Worm (Caenorhabditis elegans) whole organism, L4 larva: ENCODE results near the gene mmad-1.

Experiments used
- ceh-44 ChIP-seq: fragments of 200-800 bp; sonication (Bioruptor generic); IDR thresholded peaks from 2 replicates; pipeline ENCODE4 v1.3.6; 2022; ENCODE audit warnings: missing genetic modification reagents, missing genetic modification characterization, missing compliant biosample characterization
- fos-1 ChIP-seq: fragments of 150-350 bp; optimal IDR thresholded peaks from 2 replicates; lab custom pipeline; 2014; ENCODE audit warnings: missing biosample characterization, missing genetic modification characterization
- mdl-1 ChIP-seq, 2 experiments: fragments of 150-350 bp in 1 of 2; sonication (generic microtip) in 1 of 2; optimal IDR thresholded peaks; 2 replicates each; lab custom pipeline; 2014 to 2017; ENCODE audit warnings: missing biosample characterization in 2 of 2, missing genetic modification characterization in 2 of 2
- mep-1 ChIP-seq: fragments of 150-350 bp; sonication (generic microtip); optimal IDR thresholded peaks from 3 replicates; lab custom pipeline; 2014; ENCODE audit warnings: missing biosample characterization, missing genetic modification characterization
- nhr-11 ChIP-seq: fragments of 150-350 bp; optimal IDR thresholded peaks from 2 replicates; lab custom pipeline; 2014; ENCODE audit warnings: missing biosample characterization, missing genetic modification characterization
- nhr-111 ChIP-seq: fragments of 200-800 bp; sonication (Bioruptor generic); optimal IDR thresholded peaks from 2 replicates; lab custom pipeline; 2018; ENCODE audit warnings: mild to moderate bottlenecking, missing genetic modification characterization, missing compliant biosample characterization
- tag-97 ChIP-seq: fragments of 200-800 bp; sonication (Bioruptor generic); IDR thresholded peaks from 2 replicates; pipeline ENCODE4 v1.3.6; 2022; ENCODE audit warnings: missing genetic modification characterization, missing compliant biosample characterization
- unc-39 ChIP-seq: sonication (generic microtip); optimal IDR thresholded peaks from 2 replicates; lab custom pipeline; 2017; ENCODE audit warnings: missing biosample characterization, missing genetic modification characterization
- unc-62 ChIP-seq, 3 experiments: fragments of 150-350 bp in 1 of 3; sonication (generic microtip); optimal IDR thresholded peaks in 2 of 3; peaks in 1 of 3; 1 replicate in 1 of 3; 2 replicates in 2 of 3; lab custom pipeline; 2014 to 2017; ENCODE audit warnings: missing biosample characterization in 3 of 3, missing genetic modification characterization in 3 of 3, missing genetic modification reagents in 3 of 3, missing genotype in 1 of 3
- zfp-2 ChIP-seq: sonication (generic microtip); optimal IDR thresholded peaks from 2 replicates; lab custom pipeline; 2016; ENCODE audit warnings: mild to moderate bottlenecking, missing genetic modification characterization, missing compliant biosample characterization
- zip-11 ChIP-seq: fragments of 200-800 bp; sonication (Bioruptor generic); IDR thresholded peaks from 2 replicates; pipeline ENCODE4 v1.3.6; 2022; ENCODE audit warnings: missing genetic modification characterization, missing compliant biosample characterization
- ztf-11 ChIP-seq: fragments of 150-350 bp; optimal IDR thresholded peaks from 2 replicates; lab custom pipeline; 2014; ENCODE audit warnings: missing biosample characterization, missing genetic modification characterization

DNA sequence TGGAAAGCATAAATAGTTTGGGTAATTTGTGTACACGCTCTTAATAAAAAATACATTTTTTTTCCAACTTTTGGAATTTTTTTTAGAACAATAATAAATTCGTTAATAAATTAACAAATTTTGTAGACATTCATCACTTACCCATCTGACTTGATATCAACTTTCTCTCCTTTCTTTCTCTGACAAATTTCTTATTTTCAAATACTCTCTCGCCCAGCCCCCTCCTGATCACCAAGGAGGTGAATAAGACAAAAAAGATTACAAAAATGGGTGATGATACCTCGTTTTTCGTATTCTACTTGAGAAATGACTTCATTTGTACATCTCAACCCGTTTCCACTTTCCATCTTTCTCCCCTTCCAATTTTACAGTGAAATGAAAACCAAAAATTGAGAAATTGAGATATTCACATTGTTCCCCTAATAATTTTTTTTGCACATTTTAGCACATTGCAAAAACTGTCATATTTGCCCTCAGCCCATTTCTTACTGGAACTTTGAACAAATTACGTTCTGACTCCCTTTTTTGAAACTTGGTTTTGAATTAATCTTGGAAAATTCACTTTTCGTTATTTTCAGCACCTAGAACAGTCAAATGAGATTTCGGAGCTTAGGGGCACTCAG lies 26.9 kb upstream of the mmad-1 start, which contains the start of gene osm-7:
- TF ChIP-seq fos-1 (tag; lab: Kevin White, UChicago) (no peak), zip-11 (no peak), mdl-1 (tag; optimal IDR thresholded peaks at IDR 0.05; lab: Kevin White, UChicago) (no peak), nhr-111 (GFP tag; lab: Kevin White, UChicago) (no peak), zfp-2 (no peak), ztf-11 (tag; lab: Kevin White, UChicago) (no peak), unc-62 (GFP tag; optimal IDR thresholded peaks at IDR 0.05 in 1 of 2; lab: Kevin White, UChicago) (no peak), unc-62 (tag; optimal IDR thresholded peaks at IDR 0.05; lab: Kevin White, UChicago) (no peak), mep-1 (tag; lab: Kevin White, UChicago) (no peak), unc-39 (tag; lab: Kevin White, UChicago) (no peak), nhr-11 (tag; lab: Kevin White, UChicago) (no peak), ceh-44 (no peak), tag-97 (GFP tag; lab: Robert Waterston, UW) (no peak)
